ENCODE assay signal across 3 fruit fly cellular contexts in the genomic region with DNA sequence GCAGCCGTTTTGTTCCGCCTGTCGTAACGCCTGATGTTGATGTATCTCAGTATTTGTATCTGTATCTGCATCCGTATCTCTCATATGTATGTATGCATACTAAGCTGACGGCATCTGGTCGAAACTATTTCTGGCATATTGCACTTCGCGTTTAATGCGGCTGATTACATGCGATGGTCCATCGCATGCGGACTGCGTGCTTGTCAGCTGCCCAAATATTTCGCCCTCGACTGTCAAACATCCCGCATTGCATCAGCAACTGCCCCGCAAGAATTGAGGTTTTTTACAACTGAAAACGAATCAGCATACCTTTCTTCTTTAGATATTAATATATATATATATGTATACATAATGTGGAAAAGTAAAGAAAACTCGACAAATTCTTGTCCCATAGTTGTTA.
TF ChIP-seq lines count a peak whose summit lies in the region.

No protein-coding gene starts in this region.

- no peak for TF ChIP-seq CTCF in whole organism, embryonic (GFP tag; optimal IDR thresholded peaks at IDR 0.05; lab: Kevin White, UChicago)

TF ChIP-seq in whole organism, embryonic, 481 proteins besides CTCF, POLR2A, EP300 and RAD21:
- no peak for TF ChIP-seq Rfx (GFP tag; IDR thresholded peaks at IDR 0.05; lab: Robert Waterston, UW)
- TF ChIP-seq CG15073 (GFP tag; optimal IDR thresholded peaks at IDR 0.05; lab: Kevin White, UChicago): peak; percentile 80
- TF ChIP-seq CG7556 (GFP tag; optimal IDR thresholded peaks at IDR 0.05; lab: Kevin White, UChicago): no peak
- no peak for TF ChIP-seq fd96Cb (tag; optimal IDR thresholded peaks at IDR 0.05; lab: Kevin White, UChicago)
- TF ChIP-seq klu (GFP tag; IDR thresholded peaks at IDR 0.05; lab: Robert Waterston, UW): no peak
- peak; percentile 7 for TF ChIP-seq CG11504 (tag; optimal IDR thresholded peaks at IDR 0.05; lab: Kevin White, UChicago)
- TF ChIP-seq Sry-β (GFP tag; optimal IDR thresholded peaks at IDR 0.05; lab: Kevin White, UChicago): no peak
- TF ChIP-seq gsb-n (tag; optimal IDR thresholded peaks at IDR 0.05; lab: Kevin White, UChicago): peak; percentile 34
- no peak for TF ChIP-seq da (GFP tag; optimal IDR thresholded peaks at IDR 0.05; lab: Kevin White, UChicago)
- TF ChIP-seq jigr1 (GFP tag; IDR thresholded peaks at IDR 0.05; lab: Robert Waterston, UW): no peak
- TF ChIP-seq CG15011 (GFP tag; optimal IDR thresholded peaks at IDR 0.05; lab: Kevin White, UChicago): no peak
- no peak for TF ChIP-seq bigmax (GFP tag; optimal IDR thresholded peaks at IDR 0.05; lab: Kevin White, UChicago)
- TF ChIP-seq CG34376 (GFP tag; optimal IDR thresholded peaks at IDR 0.05; lab: Kevin White, UChicago): no peak
- no peak for TF ChIP-seq Trl (optimal IDR thresholded peaks at IDR 0.05; lab: Kevin White, UChicago)
- no peak for TF ChIP-seq Trl (GFP tag; optimal IDR thresholded peaks at IDR 0.05; lab: Kevin White, UChicago)
- TF ChIP-seq vvl (GFP tag; IDR thresholded peaks at IDR 0.05; lab: Robert Waterston, UW): peak; percentile 36; the same call in 1 of the 2 replicates
- TF ChIP-seq CG2199 (GFP tag; IDR thresholded peaks at IDR 0.05; lab: Robert Waterston, UW): peak; percentile 6; the same call in 1 of the 3 replicates
- TF ChIP-seq Sox100B (GFP tag; optimal IDR thresholded peaks at IDR 0.05; lab: Kevin White, UChicago): peak; percentile 3
- TF ChIP-seq CG10959 (GFP tag; IDR thresholded peaks at IDR 0.05; lab: Robert Waterston, UW): no peak
TF ChIP-seq in whole organism, embryonic: peak in this region for 6.

TF ChIP-seq in whole organism, prepupa, 60 proteins besides CTCF, POLR2A, EP300 and RAD21:
- peak; percentile 57 for TF ChIP-seq Eip78C (GFP tag; lab: Kevin White, UChicago)
- no peak for TF ChIP-seq CG3032 (tag; optimal IDR thresholded peaks at IDR 0.05; lab: Kevin White, UChicago)
- no peak for TF ChIP-seq CG10669 (GFP tag; optimal IDR thresholded peaks at IDR 0.05; lab: Kevin White, UChicago)

TF ChIP-seq in whole organism, pupa, 21 proteins besides CTCF, POLR2A, EP300 and RAD21:
- no peak for TF ChIP-seq CG9948 (tag; optimal IDR thresholded peaks at IDR 0.05; lab: Kevin White, UChicago)
- TF ChIP-seq CG14655 (GFP tag; optimal IDR thresholded peaks at IDR 0.05; lab: Kevin White, UChicago): peak; percentile 41
- TF ChIP-seq CG10348 (GFP tag; IDR thresholded peaks at IDR 0.05; lab: Robert Waterston, UW): no peak
- TF ChIP-seq fd96Ca (GFP tag; IDR thresholded peaks at IDR 0.05; lab: Robert Waterston, UW): no peak
- no peak for TF ChIP-seq rn (GFP tag; IDR thresholded peaks at IDR 0.05; lab: Robert Waterston, UW)
